Fruit fly (Drosophila melanogaster): Measurements from ENCODE around the gene CG14567.

Gene CG14567

dm6 chr3L:21738175-21739016 is at the start of gene CG14567:
TSS of gene CG14567 (minus strand) at chr3L:21738430.
- TF ChIP-seq EcR (GFP tag; optimal IDR thresholded peaks at IDR 0.05) (no peak), CG8478 (optimal IDR thresholded peaks at IDR 0.05) (no peak), pan (optimal IDR thresholded peaks at IDR 0.05) (no peak), psq (optimal IDR thresholded peaks at IDR 0.05) (no peak), usp (GFP tag; optimal IDR thresholded peaks at IDR 0.05) (no peak), Dll (optimal IDR thresholded peaks at IDR 0.05) (no peak)

- TF ChIP-seq pan (optimal IDR thresholded peaks at IDR 0.05) (no peak), Dll (optimal IDR thresholded peaks at IDR 0.05) (no peak), EcR (GFP tag; optimal IDR thresholded peaks at IDR 0.05) (no peak), CG8478 (optimal IDR thresholded peaks at IDR 0.05) (no peak), usp (GFP tag; optimal IDR thresholded peaks at IDR 0.05) (no peak), psq (optimal IDR thresholded peaks at IDR 0.05) (no peak)
Observed at dm6 chr3L:21787883-21788282, 49.7 kb upstream of the CG14567 start.

dm6 chr3L:21773855-21774254 is 35.6 kb upstream of the CG14567 start:
- TF ChIP-seq Dll (optimal IDR thresholded peaks at IDR 0.05): no peak
- no peak for TF ChIP-seq CG8478 (optimal IDR thresholded peaks at IDR 0.05)
- no peak for TF ChIP-seq usp (GFP tag; optimal IDR thresholded peaks at IDR 0.05)
- no peak for TF ChIP-seq EcR (GFP tag; optimal IDR thresholded peaks at IDR 0.05)
- no peak for TF ChIP-seq psq (optimal IDR thresholded peaks at IDR 0.05)
- TF ChIP-seq pan (optimal IDR thresholded peaks at IDR 0.05): no peak

dm6 chr3L:21770328-21770727 is 32.1 kb upstream of the CG14567 start, which contains the start of gene Syn1:
TSS of gene Syn1 (minus strand) at chr3L:21770534.
- TF ChIP-seq Dll (optimal IDR thresholded peaks at IDR 0.05): no peak
- TF ChIP-seq psq (optimal IDR thresholded peaks at IDR 0.05): no peak
- TF ChIP-seq usp (GFP tag; optimal IDR thresholded peaks at IDR 0.05): no peak
- TF ChIP-seq pan (optimal IDR thresholded peaks at IDR 0.05): no peak
- no peak for TF ChIP-seq CG8478 (optimal IDR thresholded peaks at IDR 0.05)
- no peak for TF ChIP-seq EcR (GFP tag; optimal IDR thresholded peaks at IDR 0.05)

- TF ChIP-seq CG8478 (optimal IDR thresholded peaks at IDR 0.05): no peak
- TF ChIP-seq usp (GFP tag; optimal IDR thresholded peaks at IDR 0.05): no peak
- no peak for TF ChIP-seq Dll (optimal IDR thresholded peaks at IDR 0.05)
- no peak for TF ChIP-seq EcR (GFP tag; optimal IDR thresholded peaks at IDR 0.05)
- no peak for TF ChIP-seq pan (optimal IDR thresholded peaks at IDR 0.05)
- no peak for TF ChIP-seq psq (optimal IDR thresholded peaks at IDR 0.05)
Observed at dm6 chr3L:21769515-21769914, 31.3 kb upstream of the CG14567 start, which contains the start of gene CG7370. TSS of gene CG7370 (plus strand) at chr3L:21769815.

dm6 chr3L:21765931-21766330 is 27.7 kb upstream of the CG14567 start:
- TF ChIP-seq psq (optimal IDR thresholded peaks at IDR 0.05) (no peak), Dll (optimal IDR thresholded peaks at IDR 0.05) (no peak), EcR (GFP tag; optimal IDR thresholded peaks at IDR 0.05) (no peak), pan (optimal IDR thresholded peaks at IDR 0.05) (no peak), CG8478 (optimal IDR thresholded peaks at IDR 0.05) (no peak), usp (GFP tag; optimal IDR thresholded peaks at IDR 0.05) (no peak)

dm6 chr3L:21756857-21757256 is 18.6 kb upstream of the CG14567 start, which contains the start of gene CG14564:
TSS of gene CG14564 (plus strand) at chr3L:21757157.
- TF ChIP-seq CG8478 (optimal IDR thresholded peaks at IDR 0.05) (no peak), usp (GFP tag; optimal IDR thresholded peaks at IDR 0.05) (no peak), psq (optimal IDR thresholded peaks at IDR 0.05) (no peak), pan (optimal IDR thresholded peaks at IDR 0.05) (no peak), EcR (GFP tag; optimal IDR thresholded peaks at IDR 0.05) (no peak), Dll (optimal IDR thresholded peaks at IDR 0.05) (no peak)

dm6 chr3L:21744169-21744568 is 5.9 kb upstream of the CG14567 start, which contains the start of gene CG14565:
TSS of gene CG14565 (minus strand) at chr3L:21744269.
- no peak for TF ChIP-seq Dll (optimal IDR thresholded peaks at IDR 0.05)
- no peak for TF ChIP-seq usp (GFP tag; optimal IDR thresholded peaks at IDR 0.05)
- no peak for TF ChIP-seq CG8478 (optimal IDR thresholded peaks at IDR 0.05)
- TF ChIP-seq pan (optimal IDR thresholded peaks at IDR 0.05): no peak
- no peak for TF ChIP-seq EcR (GFP tag; optimal IDR thresholded peaks at IDR 0.05)
- TF ChIP-seq psq (optimal IDR thresholded peaks at IDR 0.05): no peak

- no peak for TF ChIP-seq CG8478 (optimal IDR thresholded peaks at IDR 0.05)
Observed at dm6 chr3L:21741234-21741633, 3.0 kb upstream of the CG14567 start, which contains the start of gene CG14572. TSS of gene CG14572 (plus strand) at chr3L:21741534.

dm6 chr3L:21740209-21740608 is 2.0 kb upstream of the CG14567 start, which contains the start of gene CG14566:
TSS of gene CG14566 (minus strand) at chr3L:21740309.
- TF ChIP-seq CG8478 (optimal IDR thresholded peaks at IDR 0.05) (no peak), pan (optimal IDR thresholded peaks at IDR 0.05) (no peak), usp (GFP tag; optimal IDR thresholded peaks at IDR 0.05) (no peak), Dll (optimal IDR thresholded peaks at IDR 0.05) (no peak), psq (optimal IDR thresholded peaks at IDR 0.05) (no peak), EcR (GFP tag; optimal IDR thresholded peaks at IDR 0.05) (no peak)

dm6 chr3L:21739017-21739730 is 944 bp upstream of the CG14567 start:
- TF ChIP-seq Dll (optimal IDR thresholded peaks at IDR 0.05): no peak
- TF ChIP-seq CG8478 (optimal IDR thresholded peaks at IDR 0.05): no peak
- no peak for TF ChIP-seq pan (optimal IDR thresholded peaks at IDR 0.05)

dm6 chr3L:21733799-21734198 is 4.4 kb downstream of the CG14567 start, which contains the start of gene CG14573:
TSS of gene CG14573 (plus strand) at chr3L:21734099.
- no peak for TF ChIP-seq Dll (optimal IDR thresholded peaks at IDR 0.05)
- no peak for TF ChIP-seq usp (GFP tag; optimal IDR thresholded peaks at IDR 0.05)
- no peak for TF ChIP-seq psq (optimal IDR thresholded peaks at IDR 0.05)
- no peak for TF ChIP-seq pan (optimal IDR thresholded peaks at IDR 0.05)
